4 worm cellular contexts compared by ENCODE assay signal in genomic region chrX:6323129-6323528, ce11.
TF ChIP-seq lines count a peak whose summit lies in the region.

Gene col-167 (plus strand): TSS chrX:6323488.

TF ChIP-seq in whole organism, L1 larva, 84 proteins besides CTCF, POLR2A, EP300 and RAD21:
- TF ChIP-seq isw-1 (GFP tag; IDR thresholded peaks at IDR 0.05; lab: Robert Waterston, UW) (no peak), grh-1 (GFP tag; IDR thresholded peaks at IDR 0.05; lab: Robert Waterston, UW) (0 out of 2 replicates have a peak, but pooled peaks have one; percentile 12), elt-3 (tag; optimal IDR thresholded peaks at IDR 0.05; lab: Kevin White, UChicago) (peak in 3 of 6 experiments; percentile 41 to 47 (median 44)), snu-23 (GFP tag; optimal IDR thresholded peaks at IDR 0.05; lab: Kevin White, UChicago) (peak; percentile 11), tbx-2 (tag; optimal IDR thresholded peaks at IDR 0.05; lab: Kevin White, UChicago) (peak; percentile 7), nhr-71 (tag; optimal IDR thresholded peaks at IDR 0.05; lab: Kevin White, UChicago) (peak; percentile 13), egl-13 (tag; optimal IDR thresholded peaks at IDR 0.05; lab: Kevin White, UChicago) (no peak), lin-14 (GFP tag; optimal IDR thresholded peaks at IDR 0.05; lab: Kevin White, UChicago) (peak; percentile 9), nhr-85 (tag; lab: Kevin White, UChicago) (peak; percentile 86)

TF ChIP-seq in whole organism, L2 larva, 48 proteins besides CTCF, POLR2A, EP300 and RAD21:
- no peak for TF ChIP-seq ztf-1 (GFP tag; conservative IDR thresholded peaks at IDR 0.05; lab: Robert Waterston, UW)
- TF ChIP-seq nhr-25 (tag; optimal IDR thresholded peaks at IDR 0.05; lab: Kevin White, UChicago), result peak; percentile 59

TF ChIP-seq in whole organism, L3 larva, 47 proteins besides CTCF, POLR2A, EP300 and RAD21:
- TF ChIP-seq eor-1 (tag; optimal IDR thresholded peaks at IDR 0.05; lab: Kevin White, UChicago) (no peak), hmg-11 (tag; optimal IDR thresholded peaks at IDR 0.05; lab: Kevin White, UChicago) (no peak), unc-39 (tag; optimal IDR thresholded peaks at IDR 0.05; lab: Kevin White, UChicago) (no peak), nhr-28 (tag; optimal IDR thresholded peaks at IDR 0.05; lab: Kevin White, UChicago) (no peak), fos-1 (tag; optimal IDR thresholded peaks at IDR 0.05; lab: Kevin White, UChicago) (no peak), nfya-1 (tag; optimal IDR thresholded peaks at IDR 0.05; lab: Kevin White, UChicago; ENCODE audit: insufficient read depth) (peak; percentile 11), jun-1 (tag; optimal IDR thresholded peaks at IDR 0.05; lab: Kevin White, UChicago) (no peak), fkh-10 (GFP tag; optimal IDR thresholded peaks at IDR 0.05; lab: Kevin White, UChicago) (no peak), nhr-237 (tag; optimal IDR thresholded peaks at IDR 0.05; lab: Kevin White, UChicago) (no peak), nhr-23 (tag; optimal IDR thresholded peaks at IDR 0.05; lab: Kevin White, UChicago) (peak; percentile 1), tbx-2 (tag; optimal IDR thresholded peaks at IDR 0.05; lab: Kevin White, UChicago) (no peak), R02D3.7 (tag; optimal IDR thresholded peaks at IDR 0.05; lab: Kevin White, UChicago) (no peak), nhr-67 (tag; optimal IDR thresholded peaks at IDR 0.05; lab: Kevin White, UChicago) (no peak), nhr-43 (tag; optimal IDR thresholded peaks at IDR 0.05; lab: Kevin White, UChicago; ENCODE audit: poor library complexity, severe bottlenecking) (no peak), unc-62 (GFP tag; optimal IDR thresholded peaks at IDR 0.05; lab: Kevin White, UChicago) (no peak), pha-4 (tag; optimal IDR thresholded peaks at IDR 0.05; lab: Kevin White, UChicago) (no peak), nhr-25 (tag; optimal IDR thresholded peaks at IDR 0.05; lab: Kevin White, UChicago) (peak; percentile 77), ztf-4 (tag; optimal IDR thresholded peaks at IDR 0.05; lab: Kevin White, UChicago) (no peak), snpc-4 (tag; optimal IDR thresholded peaks at IDR 0.05; lab: Kevin White, UChicago) (no peak), elt-3 (tag; optimal IDR thresholded peaks at IDR 0.05; lab: Kevin White, UChicago) (no peak), nhr-76 (tag; optimal IDR thresholded peaks at IDR 0.05; lab: Kevin White, UChicago) (no peak), egl-5 (tag; optimal IDR thresholded peaks at IDR 0.05; lab: Kevin White, UChicago) (no peak), ztf-11 (tag; optimal IDR thresholded peaks at IDR 0.05; lab: Kevin White, UChicago) (no peak), pqm-1 (tag; optimal IDR thresholded peaks at IDR 0.05; lab: Kevin White, UChicago) (no peak)

TF ChIP-seq in whole organism, L4 larva, 104 proteins besides CTCF, POLR2A, EP300 and RAD21:
- TF ChIP-seq fos-1 (tag; optimal IDR thresholded peaks at IDR 0.05; lab: Kevin White, UChicago), result no peak
- TF ChIP-seq ZK546.5 (tag; optimal IDR thresholded peaks at IDR 0.05; lab: Kevin White, UChicago), result no peak
- peak; percentile 7 for TF ChIP-seq nhr-6 (tag; optimal IDR thresholded peaks at IDR 0.05; lab: Kevin White, UChicago)
- no peak for TF ChIP-seq fkh-10 (GFP tag; optimal IDR thresholded peaks at IDR 0.05; lab: Kevin White, UChicago)
- TF ChIP-seq mep-1 (tag; optimal IDR thresholded peaks at IDR 0.05; lab: Kevin White, UChicago), result peak; percentile 24
- peak; percentile 25 for TF ChIP-seq nhr-28 (tag; optimal IDR thresholded peaks at IDR 0.05; lab: Kevin White, UChicago)

Comparison
In these comparisons a context has a peak if more than half of its experiments do, and no peak if none do; other contexts are left out.
1. Of the 29 proteins assayed by ChIP-seq in both whole organism, L4 larva and whole organism, L1 larva: peak only in whole organism, L4 larva: mep-1 and nhr-28; only in whole organism, L1 larva: none; in both: none; in neither: 27.